Fruit fly (Drosophila melanogaster) whole organism, wandering third instar larva: ENCODE measurements around the gene Snoo.

ENCODE experiments used
- HLH106 ChIP-seq: fragments of 200-800 bp; optimal IDR thresholded peaks from 3 replicates; lab custom pipeline; 2019; ENCODE audit warnings: missing biosample characterization, mild to moderate bottlenecking, missing genetic modification characterization, moderate library complexity
- Hnf4 ChIP-seq: fragments of 200-800 bp; sonication (Bioruptor generic); optimal IDR thresholded peaks from 2 replicates; lab custom pipeline; 2016; ENCODE audit warnings: missing biosample characterization, mild to moderate bottlenecking, missing genetic modification characterization
- Jra ChIP-seq: sonication (Bioruptor generic); optimal IDR thresholded peaks from 2 replicates; lab custom pipeline; 2016; ENCODE audit warnings: missing biosample characterization, missing genetic modification characterization
- Sp1 ChIP-seq: fragments of 200-800 bp; sonication (Bioruptor generic); optimal IDR thresholded peaks from 3 replicates; lab custom pipeline; 2019; ENCODE audit warnings: missing biosample characterization, mild to moderate bottlenecking, missing genetic modification characterization, moderate library complexity
- dl ChIP-seq, 2 experiments: fragments of 175-275, 200-275 bp in 1 of 2; fragments of 200-275 bp in 1 of 2; sonication (Bioruptor generic); optimal IDR thresholded peaks; lab custom pipeline; 2018; ENCODE audit warnings: mild to moderate bottlenecking in 2 of 2, missing biosample characterization in 2 of 2, missing genetic modification characterization in 2 of 2, moderate library complexity in 2 of 2; ENCODE audit not compliant: partially characterized antibody in 2 of 2, insufficient read depth in 1 of 2
- dmrt93B ChIP-seq: fragments of 200-800 bp; sonication (Bioruptor generic); optimal IDR thresholded peaks from 2 replicates; lab custom pipeline; 2018; ENCODE audit warnings: missing biosample characterization, mild to moderate bottlenecking, missing genetic modification characterization
- psq ChIP-seq: fragments of 200-800 bp; sonication (Bioruptor generic); optimal IDR thresholded peaks from 3 replicates; lab custom pipeline; 2017; ENCODE audit warnings: missing biosample characterization, mild to moderate bottlenecking, missing genetic modification characterization, moderate library complexity

DNA sequence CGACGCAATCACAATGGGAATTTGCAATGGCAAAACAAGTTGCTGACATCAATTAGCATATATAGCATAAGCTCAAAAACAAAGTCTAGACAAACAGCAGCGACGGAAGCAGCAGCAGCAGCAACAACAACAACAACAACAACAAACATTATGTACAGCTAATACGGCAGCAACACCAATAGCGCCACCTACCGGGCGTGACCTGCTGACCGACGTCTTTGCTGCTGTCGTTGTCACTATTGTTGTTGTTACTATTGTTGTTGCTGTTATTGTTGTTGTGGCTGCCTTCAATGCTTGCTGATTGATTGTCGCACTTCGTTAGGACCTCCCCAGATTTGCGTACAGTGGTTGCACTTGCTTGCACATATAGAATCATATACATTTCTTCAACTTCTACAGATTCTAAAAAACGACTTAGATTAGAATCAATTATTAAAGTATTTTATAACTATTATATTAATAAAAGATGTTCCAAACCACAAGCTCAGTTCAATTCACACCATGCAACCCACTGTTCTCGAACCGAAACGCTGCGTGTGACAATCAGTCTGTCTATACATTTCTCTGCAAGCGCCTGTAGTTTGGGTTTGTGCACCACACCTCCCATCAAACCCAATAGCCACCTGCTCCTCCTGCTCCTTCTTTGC is 30.5 kb downstream of the Snoo start:
- TF ChIP-seq Jra (GFP tag; lab: Kevin White, UChicago) (no peak), dmrt93B (GFP tag; lab: Kevin White, UChicago) (no peak), dl (GFP tag; optimal IDR thresholded peaks at IDR 0.05; lab: Kevin White, UChicago; ENCODE audit: insufficient read depth in 1 of 2, partially characterized antibody in 2 of 2) (no peak), psq (GFP tag; lab: Kevin White, UChicago) (no peak), Hnf4 (GFP tag; lab: Kevin White, UChicago) (no peak), HLH106 (tag; lab: Kevin White, UChicago) (no peak), Sp1 (GFP tag; lab: Kevin White, UChicago) (no peak)
